Worm (Caenorhabditis elegans) whole organism, late embryonic: ENCODE measurements around the gene irg-6.

Experiments used
- K09A11.1 ChIP-seq: sonication (generic microtip); optimal IDR thresholded peaks from 2 replicates; lab custom pipeline; 2017; ENCODE audit warnings: antibody characterized with exemption, mild to moderate bottlenecking, missing genetic modification characterization, missing compliant biosample characterization; ENCODE audit not compliant: insufficient read depth
- ceh-19 ChIP-seq: fragments of 200-800 bp; sonication (Bioruptor generic); optimal IDR thresholded peaks from 2 replicates; lab custom pipeline; 2018; ENCODE audit warnings: mild to moderate bottlenecking, missing genetic modification characterization, missing compliant biosample characterization
- ceh-2 ChIP-seq: sonication (generic microtip); optimal IDR thresholded peaks from 2 replicates; lab custom pipeline; 2016; ENCODE audit warnings: missing genotype, missing genetic modification characterization, missing compliant biosample characterization
- ceh-34 ChIP-seq: sonication (generic microtip); optimal IDR thresholded peaks from 2 replicates; lab custom pipeline; 2016; ENCODE audit warnings: mild to moderate bottlenecking, missing genetic modification characterization, missing compliant biosample characterization
- ets-4 ChIP-seq: sonication (generic microtip); optimal IDR thresholded peaks from 2 replicates; lab custom pipeline; 2016; ENCODE audit warnings: missing genetic modification characterization, missing compliant biosample characterization
- fax-1 ChIP-seq: sonication (generic microtip); optimal IDR thresholded peaks from 2 replicates; lab custom pipeline; 2016; ENCODE audit warnings: missing genotype, missing genetic modification characterization, missing compliant biosample characterization
- fkh-10 ChIP-seq: fragments of 150-350 bp; optimal IDR thresholded peaks from 2 replicates; lab custom pipeline; 2014; ENCODE audit warnings: missing biosample characterization, missing genetic modification reagents, missing genetic modification characterization
- lim-6 ChIP-seq: sonication (generic microtip); optimal IDR thresholded peaks from 2 replicates; lab custom pipeline; 2016; ENCODE audit warnings: missing genetic modification characterization, missing compliant biosample characterization
- lin-11 ChIP-seq: fragments of 200-800 bp; sonication (Bioruptor generic); optimal IDR thresholded peaks from 2 replicates; lab custom pipeline; 2018; ENCODE audit warnings: mild to moderate bottlenecking, missing genetic modification characterization, missing compliant biosample characterization
- nhr-11 ChIP-seq: fragments of 150-350 bp; optimal IDR thresholded peaks from 2 replicates; lab custom pipeline; 2014; ENCODE audit warnings: missing biosample characterization, missing genetic modification characterization
- pha-4 ChIP-seq: fragments of 150-350 bp; optimal IDR thresholded peaks from 2 replicates; lab custom pipeline; 2018; ENCODE audit warnings: missing biosample characterization, missing genetic modification reagents, missing genetic modification characterization
- pqm-1 ChIP-seq: sonication (generic microtip); optimal IDR thresholded peaks from 2 replicates; lab custom pipeline; 2016; ENCODE audit warnings: missing genetic modification characterization, missing compliant biosample characterization
- ref-2 ChIP-seq: sonication (generic microtip); optimal IDR thresholded peaks from 2 replicates; lab custom pipeline; 2016; ENCODE audit warnings: missing genetic modification characterization, missing compliant biosample characterization
- tbx-2 ChIP-seq: sonication (generic microtip); optimal IDR thresholded peaks from 2 replicates; lab custom pipeline; 2016; ENCODE audit warnings: missing genetic modification characterization, missing compliant biosample characterization

- TF ChIP-seq pqm-1 (no peak), fax-1 (tag; lab: Kevin White, UChicago) (no peak), fkh-10 (GFP tag; lab: Kevin White, UChicago) (no peak), lim-6 (tag; lab: Kevin White, UChicago) (no peak), ref-2 (no peak), nhr-11 (tag; lab: Kevin White, UChicago) (no peak), ceh-19 (no peak), ceh-34 (tag; lab: Kevin White, UChicago) (no peak), K09A11.1 (tag; lab: Kevin White, UChicago) (no peak), lin-11 (tag; lab: Kevin White, UChicago) (no peak), pha-4 (tag; lab: Kevin White, UChicago) (no peak), ets-4 (tag; lab: Kevin White, UChicago) (no peak), ceh-2 (tag; lab: Kevin White, UChicago) (no peak), tbx-2 (tag; lab: Kevin White, UChicago) (no peak)
Observed at ce11 chrIV:12962564-12962963, 47.8 kb upstream of the irg-6 start, which contains the start of gene F55G11.8.
